Fruit fly (Drosophila melanogaster) whole organism, embryonic: ENCODE data around the gene Set1.

Source experiments
- Antp ChIP-seq: fragments of 200-800 bp; sonication (Bioruptor generic); optimal IDR thresholded peaks from 3 replicates; lab custom pipeline; 2016; ENCODE audit warnings: missing biosample characterization, missing genetic modification characterization
- BEAF-32 ChIP-seq: fragments of 200-800 bp; sonication (Bioruptor generic); optimal IDR thresholded peaks from 3 replicates; lab custom pipeline; 2017; ENCODE audit warnings: missing biosample characterization, missing genetic modification characterization, mild to moderate bottlenecking, moderate library complexity, missing genetic modification reagents
- CG10209 ChIP-seq: fragments of 200-800 bp; sonication (Bioruptor generic); optimal IDR thresholded peaks from 3 replicates; lab custom pipeline; 2017; ENCODE audit warnings: missing biosample characterization, mild to moderate bottlenecking, missing genetic modification characterization, missing genetic modification reagents
- CG1024 ChIP-seq: fragments of 200-800 bp; sonication (Bioruptor generic); IDR thresholded peaks from 2 replicates; pipeline ENCODE4 v1.3.6; 2022; ENCODE audit warnings: missing biosample characterization, missing genetic modification characterization
- CG11723 ChIP-seq: fragments of 200-800 bp; sonication (Bioruptor generic); optimal IDR thresholded peaks from 2 replicates; lab custom pipeline; 2017; ENCODE audit warnings: missing biosample characterization, mild to moderate bottlenecking, missing genetic modification characterization
- CG12155 ChIP-seq: fragments of 200-800 bp; sonication (Bioruptor generic); optimal IDR thresholded peaks from 3 replicates; lab custom pipeline; 2016; ENCODE audit warnings: missing biosample characterization, missing genetic modification characterization
- CG12659 ChIP-seq: fragments of 200-800 bp; sonication (Bioruptor generic); optimal IDR thresholded peaks from 3 replicates; lab custom pipeline; 2017; ENCODE audit warnings: mild to moderate bottlenecking, missing biosample characterization, missing genetic modification reagents, missing genetic modification characterization
- CG14710 ChIP-seq: fragments of 200-800 bp; sonication (Bioruptor generic); optimal IDR thresholded peaks from 3 replicates; lab custom pipeline; 2019; ENCODE audit warnings: missing biosample characterization, mild to moderate bottlenecking, missing genetic modification characterization, moderate library complexity
- CG1603 ChIP-seq: fragments of 200-800 bp; sonication (Bioruptor generic); optimal IDR thresholded peaks from 2 replicates; lab custom pipeline; 2019; ENCODE audit warnings: missing biosample characterization, mild to moderate bottlenecking, missing genetic modification characterization, moderate library complexity
- CG17186 ChIP-seq: fragments of 200-800 bp; sonication (Bioruptor generic); optimal IDR thresholded peaks from 3 replicates; lab custom pipeline; 2017; ENCODE audit warnings: missing biosample characterization, missing genetic modification reagents, missing genetic modification characterization
- CG17361 ChIP-seq: fragments of 200-800 bp; sonication (Bioruptor generic); IDR thresholded peaks from 3 replicates; pipeline ENCODE4 v1.3.6; 2022; ENCODE audit warnings: missing biosample characterization, missing genetic modification characterization
- CG17802 ChIP-seq: fragments of 200-800 bp; sonication (Bioruptor generic); optimal IDR thresholded peaks from 2 replicates; lab custom pipeline; 2018; ENCODE audit warnings: missing biosample characterization, mild to moderate bottlenecking, missing genetic modification characterization, moderate library complexity
- CG2712 ChIP-seq: fragments of 200-800 bp; optimal IDR thresholded peaks from 3 replicates; lab custom pipeline; 2019; ENCODE audit warnings: missing biosample characterization, mild to moderate bottlenecking, missing genetic modification characterization, moderate library complexity
- CG30020 ChIP-seq: fragments of 200-800 bp; optimal IDR thresholded peaks from 2 replicates; lab custom pipeline; 2019; ENCODE audit warnings: missing biosample characterization, mild to moderate bottlenecking, missing genetic modification characterization, moderate library complexity
- CG4617 ChIP-seq: fragments of 200-800 bp; sonication (Bioruptor generic); optimal IDR thresholded peaks from 3 replicates; lab custom pipeline; 2016; ENCODE audit warnings: missing biosample characterization, missing genetic modification characterization, borderline replicate concordance
- CG6272 ChIP-seq: fragments of 200-800 bp; sonication (Bioruptor generic); IDR thresholded peaks from 2 replicates; pipeline ENCODE4 v1.3.6; 2022; ENCODE audit warnings: missing biosample characterization, missing genetic modification characterization
- CG6683 ChIP-seq: fragments of 200-800 bp; sonication (Bioruptor generic); optimal IDR thresholded peaks from 2 replicates; lab custom pipeline; 2017; ENCODE audit warnings: missing biosample characterization, mild to moderate bottlenecking, missing genetic modification characterization, missing genetic modification reagents
- CG7357 ChIP-seq: fragments of 200-800 bp; sonication (Bioruptor generic); IDR thresholded peaks from 3 replicates; pipeline ENCODE4 v1.3.6; 2022; ENCODE audit warnings: missing biosample characterization, missing genetic modification characterization
- CG8290 ChIP-seq, 3 experiments: fragments of 200-800 bp; sonication (Bioruptor generic); optimal IDR thresholded peaks; 2 replicates each; lab custom pipeline; 2016 to 2019; ENCODE audit warnings: missing biosample characterization in 3 of 3, missing genetic modification characterization in 3 of 3, mild to moderate bottlenecking in 2 of 3, moderate library complexity in 1 of 3
- Camta ChIP-seq: fragments of 200-800 bp; sonication (Bioruptor generic); optimal IDR thresholded peaks from 2 replicates; lab custom pipeline; 2016; ENCODE audit warnings: missing biosample characterization, missing genetic modification characterization
- CkIIα-i1 ChIP-seq: fragments of 200-800 bp; sonication (Bioruptor generic); IDR thresholded peaks from 2 replicates; pipeline ENCODE4 v1.3.6; 2022; ENCODE audit warnings: missing biosample characterization, missing genetic modification characterization
- CoRest ChIP-seq: fragments of 200-800 bp; sonication (Bioruptor generic); optimal IDR thresholded peaks from 3 replicates; lab custom pipeline; 2018; ENCODE audit warnings: missing biosample characterization, mild to moderate bottlenecking, missing genetic modification characterization, moderate library complexity
- Dfd ChIP-seq, 2 experiments: fragments of >200 bp; optimal IDR thresholded peaks; 2 replicates each; lab custom pipeline; 2017; ENCODE audit warnings: missing biosample characterization in 2 of 2, missing genetic modification characterization in 2 of 2
- Dref ChIP-seq: fragments of 200-800 bp; sonication (Bioruptor generic); IDR thresholded peaks from 2 replicates; pipeline ENCODE4 v1.3.6; 2022; ENCODE audit warnings: missing biosample characterization, missing genetic modification characterization
- Hr39 ChIP-seq: fragments of >200 bp; optimal IDR thresholded peaks from 2 replicates; lab custom pipeline; 2017
- Lhr ChIP-seq: fragments of 200-800 bp; sonication (Bioruptor generic); optimal IDR thresholded peaks from 3 replicates; lab custom pipeline; 2017; ENCODE audit warnings: mild to moderate bottlenecking, missing biosample characterization, missing genetic modification reagents, missing genetic modification characterization
- Lim3 ChIP-seq: fragments of 200-800 bp; sonication (Bioruptor generic); IDR thresholded peaks from 2 replicates; pipeline ENCODE4 v1.3.6; 2022; ENCODE audit warnings: missing biosample characterization, missing genetic modification characterization
- MBD-R2 ChIP-seq: fragments of 200-800 bp; sonication (Bioruptor generic); IDR thresholded peaks from 2 replicates; pipeline ENCODE4 v1.3.6; 2022; ENCODE audit warnings: missing biosample characterization, missing genetic modification characterization
- PHDP ChIP-seq: fragments of 200-800 bp; sonication (Bioruptor generic); optimal IDR thresholded peaks from 3 replicates; lab custom pipeline; 2018; ENCODE audit warnings: missing biosample characterization, mild to moderate bottlenecking, missing genetic modification characterization, moderate library complexity
- Trl ChIP-seq, 3 experiments: fragments of >200 bp in 2 of 3; fragments of 200-800 bp in 1 of 3; sonication (Bioruptor generic) in 1 of 3; optimal IDR thresholded peaks; 2 replicates in 1 of 3; 3 replicates in 2 of 3; lab custom pipeline; 2016 to 2017; ENCODE audit warnings: missing biosample characterization in 1 of 3, missing genetic modification characterization in 1 of 3
- dmrt99B ChIP-seq: fragments of 200-800 bp; sonication (Bioruptor generic); optimal IDR thresholded peaks from 2 replicates; lab custom pipeline; 2018; ENCODE audit warnings: missing biosample characterization, mild to moderate bottlenecking, missing genetic modification characterization, moderate library complexity
- gcm2 ChIP-seq: fragments of 200-800 bp; sonication (Bioruptor generic); optimal IDR thresholded peaks from 2 replicates; lab custom pipeline; 2016; ENCODE audit warnings: missing biosample characterization, missing genetic modification characterization
- mirr ChIP-seq: fragments of 200-800 bp; sonication (Bioruptor generic); optimal IDR thresholded peaks from 3 replicates; lab custom pipeline; 2018; ENCODE audit warnings: missing biosample characterization, mild to moderate bottlenecking, missing genetic modification characterization
- nmo ChIP-seq: fragments of 200-800 bp; sonication (Bioruptor generic); optimal IDR thresholded peaks from 2 replicates; lab custom pipeline; 2018; ENCODE audit warnings: missing biosample characterization, mild to moderate bottlenecking, missing genetic modification characterization, moderate library complexity
- pb ChIP-seq: fragments of 200-800 bp; sonication (Bioruptor generic); optimal IDR thresholded peaks from 3 replicates; lab custom pipeline; 2016; ENCODE audit warnings: missing biosample characterization, missing genetic modification characterization
- pfk ChIP-seq: fragments of 200-800 bp; sonication (Bioruptor generic); optimal IDR thresholded peaks from 2 replicates; lab custom pipeline; 2018; ENCODE audit warnings: missing biosample characterization, mild to moderate bottlenecking, missing genetic modification characterization, moderate library complexity
- phol ChIP-seq: fragments of 200-800 bp; sonication (Bioruptor generic); optimal IDR thresholded peaks from 3 replicates; lab custom pipeline; 2018; ENCODE audit warnings: missing biosample characterization, mild to moderate bottlenecking, missing genetic modification characterization, moderate library complexity
- pzg ChIP-seq: fragments of 200-800 bp; sonication (Bioruptor generic); optimal IDR thresholded peaks from 3 replicates; lab custom pipeline; 2018; ENCODE audit warnings: missing biosample characterization, mild to moderate bottlenecking, missing genetic modification characterization, moderate library complexity
- ranshi ChIP-seq: fragments of 200-800 bp; sonication (Bioruptor generic); IDR thresholded peaks from 2 replicates; pipeline ENCODE4 v1.3.6; 2022; ENCODE audit warnings: missing biosample characterization, missing genetic modification characterization
- row ChIP-seq: fragments of 200-800 bp; sonication (Bioruptor generic); IDR thresholded peaks from 3 replicates; pipeline ENCODE4 v1.3.6; 2022; ENCODE audit warnings: missing biosample characterization, missing genetic modification characterization
- ssp ChIP-seq: fragments of 200-800 bp; sonication (Bioruptor generic); IDR thresholded peaks from 2 replicates; pipeline ENCODE4 v1.3.6; 2022; ENCODE audit warnings: missing biosample characterization, missing genetic modification characterization
- wek ChIP-seq: fragments of 200-800 bp; sonication (Bioruptor generic); optimal IDR thresholded peaks from 3 replicates; lab custom pipeline; 2018; ENCODE audit warnings: missing biosample characterization, mild to moderate bottlenecking, missing genetic modification characterization, moderate library complexity
- yki ChIP-seq: fragments of >200 bp; optimal IDR thresholded peaks from 3 replicates; lab custom pipeline; 2018

The Set1 gene

DNA sequence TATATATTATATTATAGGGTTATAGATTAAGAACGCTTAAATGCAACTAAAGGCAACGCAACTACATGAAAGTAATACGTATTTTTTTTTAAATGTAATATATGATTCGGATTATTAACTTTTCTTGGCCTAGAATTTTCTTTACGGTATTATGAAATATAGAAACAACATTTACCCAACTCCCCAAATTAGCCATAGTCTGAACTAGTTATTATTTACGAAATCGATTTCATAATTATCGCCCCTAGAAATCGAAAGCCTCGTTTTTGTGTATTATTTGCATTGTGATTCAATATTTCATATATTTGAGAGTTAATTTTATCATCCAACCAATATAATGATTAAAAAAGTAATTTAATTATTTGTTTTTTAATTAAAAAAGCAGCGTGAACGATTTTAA is 1.3 kb downstream of the Set1 start:
- TF ChIP-seq ssp: peak; percentile 97
- peak; percentile 38 for TF ChIP-seq phol (tag; lab: Kevin White, UChicago)
- TF ChIP-seq CG1603 (tag; lab: Kevin White, UChicago): peak; percentile 97
- no peak for TF ChIP-seq mirr (GFP tag; lab: Kevin White, UChicago)
- no peak for TF ChIP-seq Camta (GFP tag; lab: Kevin White, UChicago)
- TF ChIP-seq CG10209 (GFP tag; lab: Kevin White, UChicago): no peak
- TF ChIP-seq CG7357 (GFP tag; lab: Robert Waterston, UW): peak; percentile 94
- no peak for TF ChIP-seq CG12155 (GFP tag; lab: Kevin White, UChicago)
- peak; percentile 7 for TF ChIP-seq CG12659
- TF ChIP-seq pb (GFP tag; lab: Kevin White, UChicago): no peak
- 0 out of 3 replicates have a peak, but pooled peaks have one; percentile 19 for TF ChIP-seq CG17361 (GFP tag; lab: Robert Waterston, UW)
- TF ChIP-seq wek (GFP tag; lab: Kevin White, UChicago): no peak
- no peak for TF ChIP-seq Hr39 (lab: Kevin White, UChicago)
- TF ChIP-seq pzg (GFP tag; lab: Kevin White, UChicago): peak; percentile 22
- TF ChIP-seq gcm2 (GFP tag; lab: Kevin White, UChicago): no peak
- TF ChIP-seq CG8290 (GFP tag; optimal IDR thresholded peaks at IDR 0.05; lab: Kevin White, UChicago): no peak
- peak in 1 of 2 experiments; percentile 5 for TF ChIP-seq CG8290 (tag; optimal IDR thresholded peaks at IDR 0.05; lab: Kevin White, UChicago)
- TF ChIP-seq CG6272 (GFP tag; lab: Robert Waterston, UW): no peak
- TF ChIP-seq row (GFP tag; lab: Robert Waterston, UW): peak; percentile 71
- TF ChIP-seq Dfd (GFP tag; optimal IDR thresholded peaks at IDR 0.05; lab: Kevin White, UChicago): peak in 1 of 2 experiments; percentile 25
- peak; percentile 37 for TF ChIP-seq Lhr (GFP tag; lab: Kevin White, UChicago)
- no peak for TF ChIP-seq Lim3 (GFP tag; lab: Robert Waterston, UW)
- TF ChIP-seq CG2712: peak; percentile 12
- TF ChIP-seq Trl (optimal IDR thresholded peaks at IDR 0.05; lab: Kevin White, UChicago): no peak
- no peak for TF ChIP-seq Trl (GFP tag; optimal IDR thresholded peaks at IDR 0.05; lab: Kevin White, UChicago)
- no peak for TF ChIP-seq CG6683 (GFP tag; lab: Kevin White, UChicago)
- TF ChIP-seq MBD-R2 (GFP tag; lab: Robert Waterston, UW): no peak
- TF ChIP-seq CG17802: peak; percentile 97
- peak; percentile 33 for TF ChIP-seq nmo (GFP tag; lab: Kevin White, UChicago)
- peak; percentile 33 for TF ChIP-seq pfk (GFP tag; lab: Kevin White, UChicago)
- TF ChIP-seq Antp (GFP tag; lab: Kevin White, UChicago): no peak
- no peak for TF ChIP-seq CkIIα-i1 (GFP tag; lab: Robert Waterston, UW)
- no peak for TF ChIP-seq dmrt99B (tag; lab: Kevin White, UChicago)
- TF ChIP-seq CG11723: peak; percentile 37
- peak; percentile 67 for TF ChIP-seq Dref
- TF ChIP-seq CG30020 (tag; lab: Kevin White, UChicago): peak; percentile 98
- peak; percentile 8 for TF ChIP-seq CG14710
- TF ChIP-seq CG1024 (GFP tag; lab: Robert Waterston, UW): peak; percentile 98
- no peak for TF ChIP-seq BEAF-32 (GFP tag; lab: Kevin White, UChicago)
- TF ChIP-seq PHDP (tag; lab: Kevin White, UChicago): no peak
- peak; percentile 14 for TF ChIP-seq CoRest (tag; lab: Kevin White, UChicago)
- TF ChIP-seq yki (lab: Kevin White, UChicago): no peak
- TF ChIP-seq ranshi (GFP tag; lab: Robert Waterston, UW): no peak
- peak; percentile 23 for TF ChIP-seq CG4617 (GFP tag; lab: Kevin White, UChicago)
- TF ChIP-seq CG17186 (GFP tag; lab: Kevin White, UChicago): no peak
